Fruit fly (Drosophila melanogaster): ENCODE measurements around the gene Snmp1.

dm6 chr3R:21184373-21185132 lies 16.5 kb upstream of the Snmp1 start:
- TF ChIP-seq Gug (GFP tag; IDR thresholded peaks at IDR 0.05) (peak; percentile 35; the same call in 1 of the 4 replicates), Dref (GFP tag; IDR thresholded peaks at IDR 0.05) (no peak), trem (tag; optimal IDR thresholded peaks at IDR 0.05) (peak; percentile 50), CG10565 (GFP tag; optimal IDR thresholded peaks at IDR 0.05) (peak; percentile 64)
